Fruit fly (Drosophila melanogaster): Measurements from ENCODE around the gene pot.

Gene pot

dm6 chrX:11885356-11885755 lies 31.7 kb downstream of the pot start:
- peak; percentile 64 for TF ChIP-seq noc (tag; optimal IDR thresholded peaks at IDR 0.05)

dm6 chrX:11884134-11884533 lies 32.9 kb downstream of the pot start:
- no peak for TF ChIP-seq noc (tag; optimal IDR thresholded peaks at IDR 0.05)

dm6 chrX:11882447-11882846 lies 34.6 kb downstream of the pot start:
- TF ChIP-seq noc (tag; optimal IDR thresholded peaks at IDR 0.05): no peak

dm6 chrX:11881686-11882085 lies 35.4 kb downstream of the pot start:
- no peak for TF ChIP-seq noc (tag; optimal IDR thresholded peaks at IDR 0.05)

dm6 chrX:11877165-11877564 lies 39.9 kb downstream of the pot start, which contains the start of gene CG10352:
Gene CG10352 (minus strand): TSS chrX:11877168.
- TF ChIP-seq noc (tag; optimal IDR thresholded peaks at IDR 0.05): no peak

- TF ChIP-seq noc (tag; optimal IDR thresholded peaks at IDR 0.05): peak; percentile 40
These were observed 41.8 kb downstream of the pot start for dm6 chrX:11875146-11875830.

- no peak for TF ChIP-seq noc (tag; optimal IDR thresholded peaks at IDR 0.05)
These were observed 43.9 kb downstream of the pot start, which contains the start of gene CG15739 for dm6 chrX:11873116-11873515. Gene CG15739 (plus strand): TSS chrX:11873319.

- TF ChIP-seq noc (tag; optimal IDR thresholded peaks at IDR 0.05): no peak
These were observed 44.5 kb downstream of the pot start, which contains the start of gene BORCS5 for dm6 chrX:11872517-11872916. Gene BORCS5 (minus strand): TSS chrX:11872779.

- no peak for TF ChIP-seq noc (tag; optimal IDR thresholded peaks at IDR 0.05)
These were observed 48.2 kb downstream of the pot start, which contains the start of the genes Nrd1 and CG1847 for dm6 chrX:11868866-11869265. Gene Nrd1 (minus strand): TSS chrX:11868893. Gene CG1847 (plus strand): TSS chrX:11869170.

- no peak for TF ChIP-seq noc (tag; optimal IDR thresholded peaks at IDR 0.05)
These were observed 58.6 kb downstream of the pot start for dm6 chrX:11858439-11858813.

dm6 chrX:11857522-11858438 lies 59.3 kb downstream of the pot start:
- TF ChIP-seq noc (tag; optimal IDR thresholded peaks at IDR 0.05): peak; percentile 77
